Fruit fly (Drosophila melanogaster): ENCODE results near the gene CG32391.

DNA sequence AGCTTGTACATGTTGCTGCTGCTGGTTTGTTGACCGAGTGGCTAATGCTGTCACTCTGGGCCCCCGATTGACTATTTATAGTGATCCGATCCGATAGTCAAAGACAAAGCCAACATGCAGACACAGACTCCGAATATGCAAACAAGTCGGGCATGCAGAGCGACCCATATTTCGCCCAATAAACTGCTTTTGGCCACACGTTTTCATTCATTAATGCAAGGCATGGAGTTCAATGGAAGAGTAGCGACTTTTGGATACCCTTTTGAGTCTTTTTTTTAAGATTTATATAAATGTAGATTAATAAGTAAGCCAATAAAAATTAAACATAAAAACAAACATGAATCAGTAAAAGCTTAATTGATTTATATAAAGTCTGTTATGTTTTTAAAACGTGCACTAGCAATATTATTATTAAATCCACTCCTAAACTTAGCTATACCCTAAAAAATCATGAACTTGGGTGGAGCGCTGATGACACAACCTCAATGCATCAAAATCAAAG, 17.6 kb upstream of the CG32391 start, which contains the start of gene Cpr65Ea:
- TF ChIP-seq br (GFP tag; optimal IDR thresholded peaks at IDR 0.05) (no peak), fru (GFP tag; optimal IDR thresholded peaks at IDR 0.05) (no peak)
